Fruit fly (Drosophila melanogaster) whole organism, embryonic: ENCODE measurements around the gene bys.
A peak's percentile ranks its signal among the peaks of the same experiment; 100 is the strongest.

Experiments used
- BEAF-32 ChIP-seq: fragments of 200-800 bp; sonication (Bioruptor generic); optimal IDR thresholded peaks from 3 replicates; lab custom pipeline; 2017; ENCODE audit warnings: missing biosample characterization, missing genetic modification characterization, mild to moderate bottlenecking, moderate library complexity, missing genetic modification reagents
- CG11560 ChIP-seq: fragments of 200-800 bp; sonication (Bioruptor generic); IDR thresholded peaks from 3 replicates; pipeline ENCODE4 v1.3.6; 2022; ENCODE audit warnings: missing biosample characterization, missing genetic modification characterization
- CG11696 ChIP-seq: fragments of 200-800 bp; sonication (Bioruptor generic); IDR thresholded peaks from 2 replicates; pipeline ENCODE4 v1.3.6; 2022; ENCODE audit warnings: missing biosample characterization, missing genetic modification characterization
- CG12104 ChIP-seq: fragments of 200-800 bp; sonication (Bioruptor generic); optimal IDR thresholded peaks from 3 replicates; lab custom pipeline; 2016; ENCODE audit warnings: missing biosample characterization, missing genetic modification characterization
- CG13287 ChIP-seq: fragments of 200-800 bp; sonication (Bioruptor generic); IDR thresholded peaks from 2 replicates; pipeline ENCODE4 v1.3.6; 2022; ENCODE audit warnings: missing biosample characterization, missing genetic modification characterization; ENCODE audit not compliant: partially characterized antibody
- CG17361 ChIP-seq: fragments of 200-800 bp; sonication (Bioruptor generic); IDR thresholded peaks from 3 replicates; pipeline ENCODE4 v1.3.6; 2022; ENCODE audit warnings: missing biosample characterization, missing genetic modification characterization
- CG1832 ChIP-seq: fragments of 200-800 bp; sonication (Bioruptor generic); optimal IDR thresholded peaks from 2 replicates; lab custom pipeline; 2017; ENCODE audit warnings: missing biosample characterization, mild to moderate bottlenecking, missing genetic modification characterization, inconsistent platforms
- CG18764 ChIP-seq: fragments of 200-800 bp; sonication (Bioruptor generic); optimal IDR thresholded peaks from 3 replicates; lab custom pipeline; 2016; ENCODE audit warnings: missing biosample characterization, missing genetic modification characterization
- CG30403 ChIP-seq: fragments of 200-800 bp; sonication (Bioruptor generic); optimal IDR thresholded peaks from 3 replicates; lab custom pipeline; 2016; ENCODE audit warnings: missing biosample characterization, missing genetic modification characterization
- CG3065 ChIP-seq: fragments of 200-800 bp; sonication (Bioruptor generic); optimal IDR thresholded peaks from 2 replicates; lab custom pipeline; 2016; ENCODE audit warnings: missing biosample characterization, missing genetic modification characterization
- CG34224 ChIP-seq: fragments of 200-800 bp; sonication (Bioruptor generic); IDR thresholded peaks from 3 replicates; pipeline ENCODE4 v1.3.6; 2022; ENCODE audit warnings: missing biosample characterization, missing genetic modification characterization; ENCODE audit not compliant: partially characterized antibody
- CG3995 ChIP-seq: fragments of 200-800 bp; sonication (Bioruptor generic); optimal IDR thresholded peaks from 3 replicates; lab custom pipeline; 2016; ENCODE audit warnings: missing biosample characterization, missing genetic modification characterization
- CG4424 ChIP-seq: fragments of 200-800 bp; sonication (Bioruptor generic); optimal IDR thresholded peaks from 3 replicates; lab custom pipeline; 2016; ENCODE audit warnings: missing biosample characterization, missing genetic modification characterization
- CG6689 ChIP-seq: fragments of 200-800 bp; sonication (Bioruptor generic); IDR thresholded peaks from 2 replicates; pipeline ENCODE4 v1.3.6; 2022; ENCODE audit warnings: missing biosample characterization, missing genetic modification characterization
- CG7987 ChIP-seq: fragments of 200-800 bp; sonication (Bioruptor generic); optimal IDR thresholded peaks from 2 replicates; lab custom pipeline; 2018; ENCODE audit warnings: missing biosample characterization, mild to moderate bottlenecking, missing genetic modification characterization, moderate library complexity
- CG8388 ChIP-seq: fragments of 200-800 bp; sonication (Bioruptor generic); optimal IDR thresholded peaks from 2 replicates; lab custom pipeline; 2019; ENCODE audit warnings: missing biosample characterization, mild to moderate bottlenecking, missing genetic modification characterization, moderate library complexity
- CG9215 ChIP-seq: fragments of 200-800 bp; sonication (Bioruptor generic); IDR thresholded peaks from 2 replicates; pipeline ENCODE4 v1.3.6; 2022; ENCODE audit warnings: missing biosample characterization, missing genetic modification characterization
- CrebB ChIP-seq: fragments of 200-800 bp; sonication (Bioruptor generic); optimal IDR thresholded peaks from 3 replicates; lab custom pipeline; 2018; ENCODE audit warnings: missing biosample characterization, mild to moderate bottlenecking, missing genetic modification characterization
- Dfd ChIP-seq, 2 experiments: fragments of >200 bp; optimal IDR thresholded peaks; 2 replicates each; lab custom pipeline; 2017; ENCODE audit warnings: missing biosample characterization in 2 of 2, missing genetic modification characterization in 2 of 2
- Doc2 ChIP-seq: fragments of 200-800 bp; sonication (Bioruptor generic); IDR thresholded peaks from 2 replicates; pipeline ENCODE4 v1.3.6; 2022; ENCODE audit warnings: missing biosample characterization, missing genetic modification characterization
- Elba2 ChIP-seq: fragments of 200-800 bp; sonication (Bioruptor generic); optimal IDR thresholded peaks from 3 replicates; lab custom pipeline; 2016; ENCODE audit warnings: missing biosample characterization, missing genetic modification characterization
- H2.0 ChIP-seq: fragments of 200-800 bp; sonication (Bioruptor generic); IDR thresholded peaks from 2 replicates; pipeline ENCODE4 v1.3.6; 2022; ENCODE audit warnings: missing biosample characterization, missing genetic modification characterization
- HLH4C ChIP-seq: fragments of 200-800 bp; sonication (Bioruptor generic); IDR thresholded peaks from 3 replicates; pipeline ENCODE4 v1.3.6; 2022; ENCODE audit warnings: missing biosample characterization, missing genetic modification characterization; ENCODE audit not compliant: partially characterized antibody
- Hr3 ChIP-seq: fragments of 200-800 bp; sonication (Bioruptor generic); optimal IDR thresholded peaks from 3 replicates; lab custom pipeline; 2016; ENCODE audit warnings: missing biosample characterization, missing genetic modification characterization
- MBD-R2 ChIP-seq: fragments of 200-800 bp; sonication (Bioruptor generic); IDR thresholded peaks from 2 replicates; pipeline ENCODE4 v1.3.6; 2022; ENCODE audit warnings: missing biosample characterization, missing genetic modification characterization
- MESR4 ChIP-seq: fragments of 200-800 bp; sonication (Bioruptor generic); optimal IDR thresholded peaks from 2 replicates; lab custom pipeline; 2018; ENCODE audit warnings: missing biosample characterization, mild to moderate bottlenecking, missing genetic modification characterization, moderate library complexity
- Oaz ChIP-seq: fragments of 200-800 bp; sonication (Bioruptor generic); IDR thresholded peaks from 2 replicates; pipeline ENCODE4 v1.3.6; 2022; ENCODE audit warnings: missing biosample characterization, missing genetic modification characterization
- Pdp1 ChIP-seq, 2 experiments: fragments of 200-800 bp; sonication (Bioruptor generic); optimal IDR thresholded peaks; 3 replicates each; lab custom pipeline; 2016; ENCODE audit warnings: missing biosample characterization in 2 of 2, missing genetic modification characterization in 2 of 2, mild to moderate bottlenecking in 1 of 2, moderate library complexity in 1 of 2
- Rx ChIP-seq: fragments of 200-800 bp; sonication (Bioruptor generic); IDR thresholded peaks from 2 replicates; pipeline ENCODE4 v1.3.6; 2022; ENCODE audit warnings: missing biosample characterization, missing genetic modification characterization
- Sry-δ ChIP-seq: fragments of 200-800 bp; sonication (Bioruptor generic); optimal IDR thresholded peaks from 2 replicates; lab custom pipeline; 2016; ENCODE audit warnings: missing biosample characterization, missing genetic modification characterization
- Stat92E ChIP-seq, 3 experiments: fragments of >200 bp in 2 of 3; fragments of 200-800 bp in 1 of 3; sonication (Bioruptor generic) in 1 of 3; optimal IDR thresholded peaks; 2 replicates each; lab custom pipeline; 2017 to 2019; ENCODE audit warnings: missing biosample characterization in 3 of 3, missing genetic modification characterization in 3 of 3, mild to moderate bottlenecking in 1 of 3, moderate library complexity in 1 of 3
- ac ChIP-seq: fragments of 200-800 bp; sonication (Bioruptor generic); optimal IDR thresholded peaks from 3 replicates; lab custom pipeline; 2017; ENCODE audit warnings: missing biosample characterization, mild to moderate bottlenecking, missing genetic modification characterization
- bab2 ChIP-seq: fragments of 200-800 bp; sonication (Bioruptor generic); optimal IDR thresholded peaks from 2 replicates; lab custom pipeline; 2016; ENCODE audit warnings: missing biosample characterization, missing genetic modification characterization
- bowl ChIP-seq: fragments of 200-800 bp; sonication (Bioruptor generic); IDR thresholded peaks from 2 replicates; pipeline ENCODE4 v1.3.6; 2022; ENCODE audit warnings: missing biosample characterization, missing genetic modification characterization
- cg ChIP-seq: fragments of 200-800 bp; sonication (Bioruptor generic); optimal IDR thresholded peaks from 3 replicates; lab custom pipeline; 2019; ENCODE audit warnings: missing biosample characterization, mild to moderate bottlenecking, missing genetic modification characterization, moderate library complexity
- ci ChIP-seq: fragments of 200-800 bp; sonication (Bioruptor generic); IDR thresholded peaks from 3 replicates; pipeline ENCODE4 v1.3.6; 2022; ENCODE audit warnings: missing biosample characterization, missing genetic modification characterization
- croc ChIP-seq: fragments of 200-800 bp; sonication (Bioruptor generic); conservative IDR thresholded peaks from 3 replicates; pipeline ENCODE4 v1.3.6; 2022; ENCODE audit warnings: missing biosample characterization, missing genetic modification characterization
- dm ChIP-seq: fragments of 200-800 bp; sonication (Bioruptor generic); optimal IDR thresholded peaks from 3 replicates; lab custom pipeline; 2016; ENCODE audit warnings: missing biosample characterization, missing genetic modification characterization
- fd3F ChIP-seq: fragments of 200-800 bp; sonication (Bioruptor generic); optimal IDR thresholded peaks from 2 replicates; lab custom pipeline; 2018; ENCODE audit warnings: missing biosample characterization, mild to moderate bottlenecking, missing genetic modification characterization, moderate library complexity
- gce ChIP-seq: fragments of 200-800 bp; sonication (Bioruptor generic); IDR thresholded peaks from 3 replicates; pipeline ENCODE4 v1.3.6; 2022; ENCODE audit warnings: missing biosample characterization, missing genetic modification characterization
- knrl ChIP-seq: fragments of 200-800 bp; sonication (Bioruptor generic); IDR thresholded peaks from 3 replicates; pipeline ENCODE4 v1.3.6; 2022; ENCODE audit warnings: missing biosample characterization, missing genetic modification characterization; ENCODE audit not compliant: partially characterized antibody
- nerfin-1 ChIP-seq: fragments of 200-800 bp; sonication (Bioruptor generic); optimal IDR thresholded peaks from 3 replicates; lab custom pipeline; 2019; ENCODE audit warnings: missing biosample characterization, mild to moderate bottlenecking, missing genetic modification characterization, moderate library complexity
- odd ChIP-seq: fragments of 200-800 bp; sonication (Bioruptor generic); optimal IDR thresholded peaks from 2 replicates; lab custom pipeline; 2017; ENCODE audit warnings: missing biosample characterization, mild to moderate bottlenecking, missing genetic modification characterization
- otp ChIP-seq: fragments of 200-800 bp; sonication (Bioruptor generic); IDR thresholded peaks from 3 replicates; pipeline ENCODE4, ENCODE4 v1.3.6; 2022; ENCODE audit warnings: missing biosample characterization, missing genetic modification characterization
- prd ChIP-seq, 3 experiments: fragments of >200 bp in 2 of 3; fragments of 200-800 bp in 1 of 3; sonication (Bioruptor generic) in 1 of 3; optimal IDR thresholded peaks in 2 of 3; IDR thresholded peaks in 1 of 3; 2 replicates in 2 of 3; 3 replicates in 1 of 3; pipeline versions ENCODE4 v1.3.6 to Lab custom; 2017 to 2022; ENCODE audit warnings: missing biosample characterization in 1 of 3, missing genetic modification characterization in 1 of 3
- stc ChIP-seq: fragments of 200-800 bp; sonication (Bioruptor generic); IDR thresholded peaks from 2 replicates; pipeline ENCODE4 v1.3.6; 2022; ENCODE audit warnings: missing biosample characterization, missing genetic modification characterization
- ttk ChIP-seq: fragments of 200-800 bp; sonication (Bioruptor generic); IDR thresholded peaks from 2 replicates; pipeline ENCODE4 v2.1.2; 2022; ENCODE audit warnings: missing biosample characterization, missing genetic modification characterization
- vvl ChIP-seq: fragments of 200-800 bp; sonication (Bioruptor generic); IDR thresholded peaks from 2 replicates; pipeline ENCODE4 v1.3.6; 2022; ENCODE audit warnings: missing biosample characterization, missing genetic modification characterization
- zen2 ChIP-seq: fragments of 200-800 bp; sonication (Bioruptor generic); IDR thresholded peaks from 3 replicates; pipeline ENCODE4 v1.3.6; 2022; ENCODE audit warnings: missing biosample characterization, missing genetic modification characterization; ENCODE audit not compliant: partially characterized antibody

bys gene

dm6 chrX:7930236-7931027 lies 28.8 kb downstream of the bys start (continued):
- no peak for TF ChIP-seq Doc2 (GFP tag; lab: Robert Waterston, UW)
- TF ChIP-seq otp (GFP tag; lab: Robert Waterston, UW): no peak
- peak; percentile 11 for TF ChIP-seq CG13287 (GFP tag; lab: Robert Waterston, UW)
- TF ChIP-seq Dfd (GFP tag; optimal IDR thresholded peaks at IDR 0.05; lab: Kevin White, UChicago): no peak
- TF ChIP-seq HLH4C (GFP tag; lab: Robert Waterston, UW): no peak
- no peak for TF ChIP-seq vvl (GFP tag; lab: Robert Waterston, UW)
- no peak for TF ChIP-seq Pdp1 (GFP tag; optimal IDR thresholded peaks at IDR 0.05; lab: Kevin White, UChicago)
- no peak for TF ChIP-seq CG3065
- no peak for TF ChIP-seq Elba2 (GFP tag; lab: Kevin White, UChicago)
- TF ChIP-seq Rx: no peak
- TF ChIP-seq ci (GFP tag; lab: Robert Waterston, UW): no peak
- no peak for TF ChIP-seq zen2 (GFP tag; lab: Robert Waterston, UW)
- no peak for TF ChIP-seq odd (GFP tag; lab: Kevin White, UChicago)
- peak; percentile 1 for TF ChIP-seq nerfin-1 (tag; lab: Kevin White, UChicago)
- TF ChIP-seq BEAF-32 (GFP tag; lab: Kevin White, UChicago): no peak
- TF ChIP-seq CG1832: peak; percentile 6
- no peak for TF ChIP-seq bab2 (GFP tag; lab: Kevin White, UChicago)
- TF ChIP-seq Sry-δ (GFP tag; lab: Kevin White, UChicago): no peak
- TF ChIP-seq CrebB (tag; lab: Kevin White, UChicago): no peak
- TF ChIP-seq CG34224 (GFP tag; lab: Robert Waterston, UW): 0 out of 3 replicates have a peak, but pooled peaks have one; percentile 15
- no peak for TF ChIP-seq CG8388 (GFP tag; lab: Kevin White, UChicago)
- TF ChIP-seq CG17361 (GFP tag; lab: Robert Waterston, UW): no peak
- no peak for TF ChIP-seq fd3F
- no peak for TF ChIP-seq MBD-R2 (GFP tag; lab: Robert Waterston, UW)
- no peak for TF ChIP-seq Oaz (GFP tag; lab: Robert Waterston, UW)
- no peak for TF ChIP-seq dm (GFP tag; lab: Kevin White, UChicago)
- TF ChIP-seq CG12104: no peak
- no peak for TF ChIP-seq MESR4 (GFP tag; lab: Kevin White, UChicago)
- TF ChIP-seq CG18764 (GFP tag; lab: Kevin White, UChicago): no peak
- no peak for TF ChIP-seq CG30403 (GFP tag; lab: Kevin White, UChicago)
- no peak for TF ChIP-seq CG11696 (GFP tag; lab: Robert Waterston, UW)
- no peak for TF ChIP-seq H2.0 (GFP tag; lab: Robert Waterston, UW)
- no peak for TF ChIP-seq CG3995
- TF ChIP-seq prd (optimal IDR thresholded peaks at IDR 0.05; lab: Kevin White, UChicago): no peak
- TF ChIP-seq prd (GFP tag; IDR thresholded peaks at IDR 0.05; lab: Robert Waterston, UW): no peak
- peak in 1 of 3 experiments; percentile 13 for TF ChIP-seq Stat92E (GFP tag; optimal IDR thresholded peaks at IDR 0.05; lab: Kevin White, UChicago)
- no peak for TF ChIP-seq gce
- TF ChIP-seq CG11560: no peak
- no peak for TF ChIP-seq CG7987 (GFP tag; lab: Kevin White, UChicago)
- TF ChIP-seq CG4424 (GFP tag; lab: Kevin White, UChicago): no peak
- TF ChIP-seq croc (GFP tag; lab: Robert Waterston, UW): no peak
- no peak for TF ChIP-seq Hr3
- TF ChIP-seq stc (GFP tag; lab: Robert Waterston, UW): no peak
- no peak for TF ChIP-seq knrl (GFP tag; lab: Robert Waterston, UW)
- no peak for TF ChIP-seq ac (GFP tag; lab: Kevin White, UChicago)
- no peak for TF ChIP-seq CG9215
- no peak for TF ChIP-seq CG6689 (GFP tag; lab: Robert Waterston, UW)
- no peak for TF ChIP-seq bowl (GFP tag; lab: Robert Waterston, UW)
- TF ChIP-seq cg (GFP tag; lab: Kevin White, UChicago): peak; percentile 83
- no peak for TF ChIP-seq ttk
